Worm (Caenorhabditis elegans): ENCODE measurements around the gene frk-1.

The frk-1 gene

ce11 chrIV:10051088-10051487 is 8.1 kb downstream of the frk-1 start, which contains the start of gene T04B2.8:
Gene T04B2.8, minus strand, starts transcription at chrIV:10051188.
- TF ChIP-seq lin-11 (tag; optimal IDR thresholded peaks at IDR 0.05) (no peak), unc-39 (tag; optimal IDR thresholded peaks at IDR 0.05) (no peak), nhr-25 (tag; optimal IDR thresholded peaks at IDR 0.05) (no peak)

- TF ChIP-seq mab-5 (tag; optimal IDR thresholded peaks at IDR 0.05) (no peak), nhr-21 (tag; optimal IDR thresholded peaks at IDR 0.05) (no peak), elt-3 (tag; optimal IDR thresholded peaks at IDR 0.05) (no peak), ztf-11 (tag; optimal IDR thresholded peaks at IDR 0.05) (no peak), lin-13 (GFP tag; optimal IDR thresholded peaks at IDR 0.05) (no peak), snpc-4 (tag; optimal IDR thresholded peaks at IDR 0.05) (no peak), ZK546.5 (tag; optimal IDR thresholded peaks at IDR 0.05) (no peak), lin-11 (tag; optimal IDR thresholded peaks at IDR 0.05) (no peak), skn-1 (tag; optimal IDR thresholded peaks at IDR 0.05) (no peak), fos-1 (tag; optimal IDR thresholded peaks at IDR 0.05) (no peak), nhr-11 (tag; optimal IDR thresholded peaks at IDR 0.05) (no peak), nhr-237 (tag; optimal IDR thresholded peaks at IDR 0.05) (no peak), C34F6.9 (tag; optimal IDR thresholded peaks at IDR 0.05) (no peak), peb-1 (tag; optimal IDR thresholded peaks at IDR 0.05) (no peak), Y55F3AM.14 (GFP tag; optimal IDR thresholded peaks at IDR 0.05) (no peak)
Observed at ce11 chrIV:10053550-10053949, 10.6 kb downstream of the frk-1 start, which contains the start of gene srv-12. Gene srv-12, minus strand, starts transcription at chrIV:10053650.

- no peak for TF ChIP-seq crh-2 (tag; optimal IDR thresholded peaks at IDR 0.05)
- no peak for TF ChIP-seq mbf-1 (tag; optimal IDR thresholded peaks at IDR 0.05)
- TF ChIP-seq fos-1 (tag; optimal IDR thresholded peaks at IDR 0.05): no peak
- TF ChIP-seq unc-39 (tag; optimal IDR thresholded peaks at IDR 0.05): no peak
Observed at ce11 chrIV:10056138-10056537, 13.2 kb downstream of the frk-1 start, which contains the start of gene T04B2.7. Gene T04B2.7, minus strand, starts transcription at chrIV:10056238.

ce11 chrIV:10059175-10059574 is 16.2 kb downstream of the frk-1 start:
- no peak for TF ChIP-seq nhr-11 (tag; optimal IDR thresholded peaks at IDR 0.05)
- TF ChIP-seq ztf-11 (tag; optimal IDR thresholded peaks at IDR 0.05): no peak
- no peak for TF ChIP-seq ztf-4 (tag; optimal IDR thresholded peaks at IDR 0.05)
- TF ChIP-seq Y55F3AM.14 (GFP tag; optimal IDR thresholded peaks at IDR 0.05): no peak
- no peak for TF ChIP-seq zag-1 (tag; optimal IDR thresholded peaks at IDR 0.05)
- peak; percentile 55 for TF ChIP-seq F13H6.1 (tag; optimal IDR thresholded peaks at IDR 0.05)
- TF ChIP-seq aly-2 (tag; optimal IDR thresholded peaks at IDR 0.05): no peak
- no peak for TF ChIP-seq dmd-4 (tag; optimal IDR thresholded peaks at IDR 0.05)
- no peak for TF ChIP-seq gmeb-1 (tag; optimal IDR thresholded peaks at IDR 0.05)
- no peak for TF ChIP-seq mbf-1 (tag; optimal IDR thresholded peaks at IDR 0.05)
- TF ChIP-seq lin-11 (tag; optimal IDR thresholded peaks at IDR 0.05): no peak
- peak; percentile 42 for TF ChIP-seq egl-27 (tag; optimal IDR thresholded peaks at IDR 0.05)
- TF ChIP-seq ztf-1 (GFP tag; conservative IDR thresholded peaks at IDR 0.05): no peak
- TF ChIP-seq ama-1 (optimal IDR thresholded peaks at IDR 0.05): no peak
- peak; percentile 77 for TF ChIP-seq sma-9 (GFP tag; optimal IDR thresholded peaks at IDR 0.05)
- no peak for TF ChIP-seq sma-9 (tag; optimal IDR thresholded peaks at IDR 0.05)
- TF ChIP-seq lin-13 (GFP tag; optimal IDR thresholded peaks at IDR 0.05): no peak
- peak; percentile 7 for TF ChIP-seq sma-3 (GFP tag; optimal IDR thresholded peaks at IDR 0.05)
- TF ChIP-seq fos-1 (tag; optimal IDR thresholded peaks at IDR 0.05): peak; percentile 76
- TF ChIP-seq sem-4 (tag; optimal IDR thresholded peaks at IDR 0.05): no peak
- TF ChIP-seq crh-2 (tag; optimal IDR thresholded peaks at IDR 0.05): peak; percentile 99

- TF ChIP-seq nhr-21 (tag; optimal IDR thresholded peaks at IDR 0.05) (no peak), fos-1 (tag; optimal IDR thresholded peaks at IDR 0.05) (peak; percentile 57), ztf-11 (tag; optimal IDR thresholded peaks at IDR 0.05) (no peak)
Observed at ce11 chrIV:10060795-10061194, 17.8 kb downstream of the frk-1 start.

- TF ChIP-seq elt-3 (tag; optimal IDR thresholded peaks at IDR 0.05): no peak
- no peak for TF ChIP-seq skn-1 (tag; optimal IDR thresholded peaks at IDR 0.05)
- TF ChIP-seq elt-1 (tag; optimal IDR thresholded peaks at IDR 0.05): no peak
- no peak for TF ChIP-seq ceh-82 (tag; optimal IDR thresholded peaks at IDR 0.05)
- TF ChIP-seq crh-2 (tag; optimal IDR thresholded peaks at IDR 0.05): peak; percentile 62
- peak; percentile 31 for TF ChIP-seq zag-1 (tag; optimal IDR thresholded peaks at IDR 0.05)
- TF ChIP-seq nhr-23 (tag; optimal IDR thresholded peaks at IDR 0.05): no peak
- peak in 1 of 2 experiments; percentile 33 for TF ChIP-seq mdl-1 (tag; optimal IDR thresholded peaks at IDR 0.05)
- TF ChIP-seq ztf-1 (GFP tag; conservative IDR thresholded peaks at IDR 0.05): no peak
- peak in 1 of 2 experiments; percentile 21 for TF ChIP-seq lsy-2 (tag; optimal IDR thresholded peaks at IDR 0.05)
- TF ChIP-seq nhr-129 (tag; optimal IDR thresholded peaks at IDR 0.05): peak; percentile 11
- TF ChIP-seq fos-1 (tag; optimal IDR thresholded peaks at IDR 0.05): peak; percentile 62
- no peak for TF ChIP-seq Y55F3AM.14 (GFP tag; optimal IDR thresholded peaks at IDR 0.05)
- no peak for TF ChIP-seq sma-3 (GFP tag; optimal IDR thresholded peaks at IDR 0.05)
- TF ChIP-seq sma-9 (GFP tag; optimal IDR thresholded peaks at IDR 0.05): no peak
- TF ChIP-seq sma-9 (tag; optimal IDR thresholded peaks at IDR 0.05): no peak
- peak; percentile 5 for TF ChIP-seq snpc-4 (tag; optimal IDR thresholded peaks at IDR 0.05)
- no peak for TF ChIP-seq egl-27 (tag; optimal IDR thresholded peaks at IDR 0.05)
- TF ChIP-seq ZK546.5 (tag; optimal IDR thresholded peaks at IDR 0.05): no peak
- no peak for TF ChIP-seq aly-2 (tag; optimal IDR thresholded peaks at IDR 0.05)
- TF ChIP-seq F13H6.1 (tag; optimal IDR thresholded peaks at IDR 0.05): peak; percentile 29
- TF ChIP-seq unc-55 (GFP tag; optimal IDR thresholded peaks at IDR 0.05): peak; percentile 29
- peak; percentile 70 for TF ChIP-seq C34F6.9 (tag; optimal IDR thresholded peaks at IDR 0.05)
- TF ChIP-seq unc-39 (tag; optimal IDR thresholded peaks at IDR 0.05): no peak
- no peak for TF ChIP-seq nhr-25 (tag; optimal IDR thresholded peaks at IDR 0.05)
Observed at ce11 chrIV:10062728-10063127, 19.7 kb downstream of the frk-1 start, which contains the start of gene ipla-7. Gene ipla-7, minus strand, starts transcription at chrIV:10062849.

All from whole organism, L2 larva.